Worm (Caenorhabditis elegans): ENCODE results near the gene sul-2.

sul-2 gene

ce11 chrV:8157446-8157845, at the start of gene sul-2:
sul-2 (plus strand) TSS chrV:8157746.
- no peak for TF ChIP-seq tab-1 (GFP tag; IDR thresholded peaks at IDR 0.05)
- TF ChIP-seq flt-1 (GFP tag; IDR thresholded peaks at IDR 0.05): no peak
- no peak for TF ChIP-seq cog-1 (tag; optimal IDR thresholded peaks at IDR 0.05)
- no peak for TF ChIP-seq ztf-23 (GFP tag; IDR thresholded peaks at IDR 0.05)
- no peak for TF ChIP-seq ztf-29 (GFP tag; IDR thresholded peaks at IDR 0.05)
- no peak for TF ChIP-seq T22C8.4 (GFP tag; IDR thresholded peaks at IDR 0.05)
- no peak for TF ChIP-seq med-1 (GFP tag; optimal IDR thresholded peaks at IDR 0.05; ENCODE audit: insufficient read depth)
- no peak for TF ChIP-seq ref-1 (GFP tag; conservative IDR thresholded peaks at IDR 0.05)
- TF ChIP-seq klf-2 (GFP tag; conservative IDR thresholded peaks at IDR 0.05): no peak

- TF ChIP-seq med-1 (GFP tag; optimal IDR thresholded peaks at IDR 0.05; ENCODE audit: insufficient read depth) (no peak), klf-2 (GFP tag; conservative IDR thresholded peaks at IDR 0.05) (no peak), flt-1 (GFP tag; IDR thresholded peaks at IDR 0.05) (no peak), ztf-29 (GFP tag; IDR thresholded peaks at IDR 0.05) (no peak), tab-1 (GFP tag; IDR thresholded peaks at IDR 0.05) (no peak), ref-1 (GFP tag; conservative IDR thresholded peaks at IDR 0.05) (no peak), ztf-23 (GFP tag; IDR thresholded peaks at IDR 0.05) (no peak), T22C8.4 (GFP tag; IDR thresholded peaks at IDR 0.05) (no peak), cog-1 (tag; optimal IDR thresholded peaks at IDR 0.05) (no peak)
These were observed 48.9 kb upstream of the sul-2 start, which contains the start of gene myo-5 for ce11 chrV:8108670-8109069. myo-5 (plus strand) TSS chrV:8108970.

ce11 chrV:8110816-8111215, 46.7 kb upstream of the sul-2 start:
- TF ChIP-seq ztf-23 (GFP tag; IDR thresholded peaks at IDR 0.05) (no peak), ref-1 (GFP tag; conservative IDR thresholded peaks at IDR 0.05) (no peak), ztf-29 (GFP tag; IDR thresholded peaks at IDR 0.05) (no peak), klf-2 (GFP tag; conservative IDR thresholded peaks at IDR 0.05) (no peak), T22C8.4 (GFP tag; IDR thresholded peaks at IDR 0.05) (no peak), tab-1 (GFP tag; IDR thresholded peaks at IDR 0.05) (no peak), cog-1 (tag; optimal IDR thresholded peaks at IDR 0.05) (no peak), med-1 (GFP tag; optimal IDR thresholded peaks at IDR 0.05; ENCODE audit: insufficient read depth) (no peak), flt-1 (GFP tag; IDR thresholded peaks at IDR 0.05) (no peak)

- TF ChIP-seq ztf-29 (GFP tag; IDR thresholded peaks at IDR 0.05): no peak
- TF ChIP-seq med-1 (GFP tag; optimal IDR thresholded peaks at IDR 0.05; ENCODE audit: insufficient read depth): no peak
- no peak for TF ChIP-seq ref-1 (GFP tag; conservative IDR thresholded peaks at IDR 0.05)
- TF ChIP-seq ztf-23 (GFP tag; IDR thresholded peaks at IDR 0.05): no peak
These were observed 43.0 kb upstream of the sul-2 start for ce11 chrV:8114542-8114941.

- TF ChIP-seq tab-1 (GFP tag; IDR thresholded peaks at IDR 0.05): no peak
These were observed 39.6 kb upstream of the sul-2 start, which contains the start of gene D1014.7 for ce11 chrV:8117964-8118363. D1014.7 (plus strand) TSS chrV:8118264.

- TF ChIP-seq T22C8.4 (GFP tag; IDR thresholded peaks at IDR 0.05) (no peak), ztf-23 (GFP tag; IDR thresholded peaks at IDR 0.05) (no peak), flt-1 (GFP tag; IDR thresholded peaks at IDR 0.05) (no peak), klf-2 (GFP tag; conservative IDR thresholded peaks at IDR 0.05) (no peak), ref-1 (GFP tag; conservative IDR thresholded peaks at IDR 0.05) (no peak), ztf-29 (GFP tag; IDR thresholded peaks at IDR 0.05) (no peak), tab-1 (GFP tag; IDR thresholded peaks at IDR 0.05) (no peak), med-1 (GFP tag; optimal IDR thresholded peaks at IDR 0.05; ENCODE audit: insufficient read depth) (no peak), cog-1 (tag; optimal IDR thresholded peaks at IDR 0.05) (no peak)
These were observed 36.7 kb upstream of the sul-2 start, which contains the start of gene D1014.6 for ce11 chrV:8120868-8121267. D1014.6 (plus strand) TSS chrV:8121168.

- TF ChIP-seq ref-1 (GFP tag; conservative IDR thresholded peaks at IDR 0.05): no peak
- no peak for TF ChIP-seq tab-1 (GFP tag; IDR thresholded peaks at IDR 0.05)
- no peak for TF ChIP-seq ztf-29 (GFP tag; IDR thresholded peaks at IDR 0.05)
- TF ChIP-seq ztf-23 (GFP tag; IDR thresholded peaks at IDR 0.05): no peak
- TF ChIP-seq klf-2 (GFP tag; conservative IDR thresholded peaks at IDR 0.05): no peak
- no peak for TF ChIP-seq med-1 (GFP tag; optimal IDR thresholded peaks at IDR 0.05; ENCODE audit: insufficient read depth)
- no peak for TF ChIP-seq flt-1 (GFP tag; IDR thresholded peaks at IDR 0.05)
- no peak for TF ChIP-seq T22C8.4 (GFP tag; IDR thresholded peaks at IDR 0.05)
- no peak for TF ChIP-seq cog-1 (tag; optimal IDR thresholded peaks at IDR 0.05)
These were observed 34.2 kb upstream of the sul-2 start, which contains the start of gene D1014.5 for ce11 chrV:8123384-8123783. D1014.5 (plus strand) TSS chrV:8123684.

- TF ChIP-seq flt-1 (GFP tag; IDR thresholded peaks at IDR 0.05) (no peak), ref-1 (GFP tag; conservative IDR thresholded peaks at IDR 0.05) (no peak), ztf-23 (GFP tag; IDR thresholded peaks at IDR 0.05) (no peak), med-1 (GFP tag; optimal IDR thresholded peaks at IDR 0.05; ENCODE audit: insufficient read depth) (no peak), tab-1 (GFP tag; IDR thresholded peaks at IDR 0.05) (no peak), cog-1 (tag; optimal IDR thresholded peaks at IDR 0.05) (no peak), klf-2 (GFP tag; conservative IDR thresholded peaks at IDR 0.05) (no peak), ztf-29 (GFP tag; IDR thresholded peaks at IDR 0.05) (no peak)
These were observed 28.3 kb upstream of the sul-2 start, which contains the start of gene spr-1 for ce11 chrV:8129252-8129651. spr-1 (minus strand) TSS chrV:8129352.

ce11 chrV:8129719-8130118, 27.8 kb upstream of the sul-2 start:
- no peak for TF ChIP-seq ztf-23 (GFP tag; IDR thresholded peaks at IDR 0.05)
- no peak for TF ChIP-seq T22C8.4 (GFP tag; IDR thresholded peaks at IDR 0.05)
- TF ChIP-seq ref-1 (GFP tag; conservative IDR thresholded peaks at IDR 0.05): no peak
- no peak for TF ChIP-seq med-1 (GFP tag; optimal IDR thresholded peaks at IDR 0.05; ENCODE audit: insufficient read depth)
- no peak for TF ChIP-seq klf-2 (GFP tag; conservative IDR thresholded peaks at IDR 0.05)
- no peak for TF ChIP-seq cog-1 (tag; optimal IDR thresholded peaks at IDR 0.05)
- TF ChIP-seq tab-1 (GFP tag; IDR thresholded peaks at IDR 0.05): no peak
- TF ChIP-seq ztf-29 (GFP tag; IDR thresholded peaks at IDR 0.05): no peak
- TF ChIP-seq flt-1 (GFP tag; IDR thresholded peaks at IDR 0.05): no peak

ce11 chrV:8130149-8130661, 27.3 kb upstream of the sul-2 start, which contains the start of gene snap-1:
snap-1 (plus strand) TSS chrV:8130611.
- TF ChIP-seq klf-2 (GFP tag; conservative IDR thresholded peaks at IDR 0.05): no peak
- no peak for TF ChIP-seq cog-1 (tag; optimal IDR thresholded peaks at IDR 0.05)
- no peak for TF ChIP-seq tab-1 (GFP tag; IDR thresholded peaks at IDR 0.05)
- TF ChIP-seq T22C8.4 (GFP tag; IDR thresholded peaks at IDR 0.05): no peak
- TF ChIP-seq ztf-23 (GFP tag; IDR thresholded peaks at IDR 0.05): no peak
- TF ChIP-seq med-1 (GFP tag; optimal IDR thresholded peaks at IDR 0.05; ENCODE audit: insufficient read depth): no peak
- TF ChIP-seq ztf-29 (GFP tag; IDR thresholded peaks at IDR 0.05): no peak
- TF ChIP-seq ref-1 (GFP tag; conservative IDR thresholded peaks at IDR 0.05): no peak
- no peak for TF ChIP-seq flt-1 (GFP tag; IDR thresholded peaks at IDR 0.05)

All from whole organism, midembryonic.